Fruit fly (Drosophila melanogaster) whole organism, embryonic: ENCODE data around the gene thoc7.

ENCODE experiments used
- Atf6 ChIP-seq: fragments of 200-800 bp; sonication (Bioruptor generic); IDR thresholded peaks from 2 replicates; pipeline ENCODE4 v1.3.6; 2022; ENCODE audit warnings: missing biosample characterization, missing genetic modification characterization
- Blimp-1 ChIP-seq: fragments of 200-800 bp; sonication (Bioruptor generic); optimal IDR thresholded peaks from 3 replicates; lab custom pipeline; 2018; ENCODE audit warnings: missing biosample characterization, missing genetic modification characterization, mild to moderate bottlenecking, moderate library complexity, missing genetic modification reagents
- C15 ChIP-seq: fragments of 200-800 bp; sonication (Bioruptor generic); IDR thresholded peaks from 3 replicates; pipeline ENCODE4 v1.3.6; 2022; ENCODE audit warnings: missing biosample characterization, missing genetic modification characterization
- CG10654 ChIP-seq: fragments of 200-800 bp; sonication (Bioruptor generic); optimal IDR thresholded peaks from 2 replicates; lab custom pipeline; 2016; ENCODE audit warnings: missing biosample characterization, missing genetic modification characterization
- CG12744 ChIP-seq: fragments of 200-800 bp; sonication (Bioruptor generic); optimal IDR thresholded peaks from 2 replicates; lab custom pipeline; 2016; ENCODE audit warnings: missing biosample characterization, missing genetic modification characterization
- CG13624 ChIP-seq: fragments of 200-800 bp; sonication (Bioruptor generic); optimal IDR thresholded peaks from 2 replicates; lab custom pipeline; 2016; ENCODE audit warnings: missing biosample characterization, missing genetic modification characterization
- CG13894 ChIP-seq: fragments of 200-800 bp; sonication (Bioruptor generic); optimal IDR thresholded peaks from 3 replicates; lab custom pipeline; 2018; ENCODE audit warnings: missing biosample characterization, mild to moderate bottlenecking, missing genetic modification characterization, moderate library complexity
- CG14050 ChIP-seq: fragments of 200-800 bp; sonication (Bioruptor generic); IDR thresholded peaks from 3 replicates; pipeline ENCODE4 v1.3.6; 2022; ENCODE audit warnings: missing biosample characterization, missing genetic modification characterization
- CG16815 ChIP-seq: fragments of 200-800 bp; sonication (Bioruptor generic); optimal IDR thresholded peaks from 3 replicates; lab custom pipeline; 2017; ENCODE audit warnings: missing biosample characterization, mild to moderate bottlenecking, missing genetic modification characterization
- CG18764 ChIP-seq: fragments of 200-800 bp; sonication (Bioruptor generic); optimal IDR thresholded peaks from 3 replicates; lab custom pipeline; 2016; ENCODE audit warnings: missing biosample characterization, missing genetic modification characterization
- CG2116 ChIP-seq: fragments of 200-800 bp; sonication (Bioruptor generic); optimal IDR thresholded peaks from 3 replicates; lab custom pipeline; 2018; ENCODE audit warnings: missing biosample characterization, mild to moderate bottlenecking, missing genetic modification characterization
- CG30020 ChIP-seq: fragments of 200-800 bp; optimal IDR thresholded peaks from 2 replicates; lab custom pipeline; 2019; ENCODE audit warnings: missing biosample characterization, mild to moderate bottlenecking, missing genetic modification characterization, moderate library complexity
- CG31441 ChIP-seq: fragments of 200-800 bp; sonication (Bioruptor generic); IDR thresholded peaks from 2 replicates; pipeline ENCODE4 v1.3.6; 2022; ENCODE audit warnings: missing biosample characterization, missing genetic modification characterization
- CG3726 ChIP-seq: fragments of 200-800 bp; sonication (Bioruptor generic); IDR thresholded peaks from 3 replicates; pipeline ENCODE4, ENCODE4 v1.3.6; 2022; ENCODE audit warnings: missing biosample characterization, missing genetic modification characterization
- CG4854 ChIP-seq: fragments of 200-800 bp; sonication (Bioruptor generic); optimal IDR thresholded peaks from 2 replicates; lab custom pipeline; 2016; ENCODE audit warnings: missing biosample characterization, missing genetic modification characterization, inconsistent platforms
- CG6813 ChIP-seq: fragments of 200-800 bp; sonication (Bioruptor generic); optimal IDR thresholded peaks from 2 replicates; lab custom pipeline; 2017; ENCODE audit warnings: missing biosample characterization, missing genetic modification characterization, mild to moderate bottlenecking, moderate library complexity, missing genetic modification reagents
- CG7271 ChIP-seq: fragments of 200-800 bp; sonication (Bioruptor generic); optimal IDR thresholded peaks from 2 replicates; lab custom pipeline; 2018; ENCODE audit warnings: missing biosample characterization, mild to moderate bottlenecking, missing genetic modification characterization, moderate library complexity
- CG7357 ChIP-seq: fragments of 200-800 bp; sonication (Bioruptor generic); IDR thresholded peaks from 3 replicates; pipeline ENCODE4 v1.3.6; 2022; ENCODE audit warnings: missing biosample characterization, missing genetic modification characterization
- CG7372 ChIP-seq: fragments of 200-800 bp; sonication (Bioruptor generic); IDR thresholded peaks from 2 replicates; pipeline ENCODE4 v1.3.6; 2022; ENCODE audit warnings: missing biosample characterization, missing genetic modification characterization
- CG8765 ChIP-seq: fragments of 200-800 bp; sonication (Bioruptor generic); IDR thresholded peaks from 2 replicates; pipeline ENCODE4 v1.3.6; 2022; ENCODE audit warnings: missing biosample characterization, missing genetic modification characterization
- CG9876 ChIP-seq: fragments of 200-800 bp; sonication (Bioruptor generic); optimal IDR thresholded peaks from 2 replicates; lab custom pipeline; 2016; ENCODE audit warnings: missing biosample characterization, missing genetic modification characterization
- CrebB ChIP-seq: fragments of 200-800 bp; sonication (Bioruptor generic); optimal IDR thresholded peaks from 3 replicates; lab custom pipeline; 2018; ENCODE audit warnings: missing biosample characterization, mild to moderate bottlenecking, missing genetic modification characterization
- Dref ChIP-seq: fragments of 200-800 bp; sonication (Bioruptor generic); IDR thresholded peaks from 2 replicates; pipeline ENCODE4 v1.3.6; 2022; ENCODE audit warnings: missing biosample characterization, missing genetic modification characterization
- E2f2 ChIP-seq: fragments of 200-800 bp; sonication (Bioruptor generic); IDR thresholded peaks from 2 replicates; pipeline ENCODE4 v1.3.6; 2022; ENCODE audit warnings: missing biosample characterization, missing genetic modification characterization
- HLH3B ChIP-seq: fragments of 200-800 bp; sonication (Bioruptor generic); IDR thresholded peaks from 2 replicates; pipeline ENCODE4 v1.3.6; 2022; ENCODE audit warnings: missing biosample characterization, missing genetic modification characterization
- MTF-1 ChIP-seq: fragments of 200-800 bp; sonication (Bioruptor generic); optimal IDR thresholded peaks from 2 replicates; lab custom pipeline; 2018; ENCODE audit warnings: missing biosample characterization, mild to moderate bottlenecking, missing genetic modification characterization, borderline replicate concordance
- Mes4 ChIP-seq: fragments of 200-800 bp; sonication (Bioruptor generic); optimal IDR thresholded peaks from 2 replicates; lab custom pipeline; 2016; ENCODE audit warnings: missing biosample characterization, missing genetic modification characterization
- Ssrp ChIP-seq: fragments of 200-800 bp; sonication (Bioruptor generic); optimal IDR thresholded peaks from 2 replicates; lab custom pipeline; 2018; ENCODE audit warnings: missing biosample characterization, mild to moderate bottlenecking, missing genetic modification characterization, moderate library complexity
- Vsx1 ChIP-seq: fragments of 200-800 bp; sonication (Bioruptor generic); optimal IDR thresholded peaks from 2 replicates; lab custom pipeline; 2017; ENCODE audit warnings: missing biosample characterization, mild to moderate bottlenecking, missing genetic modification characterization, missing genetic modification reagents
- ab ChIP-seq: fragments of 200-800 bp; sonication (Bioruptor generic); optimal IDR thresholded peaks from 2 replicates; lab custom pipeline; 2016; ENCODE audit warnings: missing biosample characterization, missing genetic modification characterization
- ap ChIP-seq: fragments of 200-800 bp; sonication (Bioruptor generic); IDR thresholded peaks from 2 replicates; pipeline ENCODE4 v1.3.6; 2022; ENCODE audit warnings: missing biosample characterization, missing genetic modification characterization
- bab2 ChIP-seq: fragments of 200-800 bp; sonication (Bioruptor generic); optimal IDR thresholded peaks from 2 replicates; lab custom pipeline; 2016; ENCODE audit warnings: missing biosample characterization, missing genetic modification characterization
- corto ChIP-seq: fragments of 200-800 bp; sonication (Bioruptor generic); optimal IDR thresholded peaks from 2 replicates; lab custom pipeline; 2016; ENCODE audit warnings: missing biosample characterization, mild to moderate bottlenecking, missing genetic modification characterization, moderate library complexity
- crol ChIP-seq: fragments of 200-800 bp; sonication (Bioruptor generic); IDR thresholded peaks from 2 replicates; pipeline ENCODE4 v1.3.6; 2022; ENCODE audit warnings: missing biosample characterization, missing genetic modification characterization
- dmrt11E ChIP-seq: fragments of 200-800 bp; sonication (Bioruptor generic); optimal IDR thresholded peaks from 3 replicates; lab custom pipeline; 2018; ENCODE audit warnings: missing biosample characterization, mild to moderate bottlenecking, missing genetic modification characterization, moderate library complexity
- gcm ChIP-seq: fragments of 200-800 bp; sonication (Bioruptor generic); optimal IDR thresholded peaks from 2 replicates; lab custom pipeline; 2019; ENCODE audit warnings: missing biosample characterization, mild to moderate bottlenecking, missing genetic modification characterization, moderate library complexity
- gsb ChIP-seq: fragments of 200-800 bp; sonication (Bioruptor generic); IDR thresholded peaks from 2 replicates; pipeline ENCODE4 v1.3.6; 2022; ENCODE audit warnings: missing biosample characterization, missing genetic modification characterization
- h ChIP-seq: fragments of >200 bp; optimal IDR thresholded peaks from 2 replicates; lab custom pipeline; 2017
- hkb ChIP-seq, 2 experiments: fragments of 200-800 bp in 1 of 2; fragments of >200 bp in 1 of 2; sonication (Bioruptor generic) in 1 of 2; IDR thresholded peaks in 1 of 2; optimal IDR thresholded peaks in 1 of 2; 2 replicates each; pipeline versions ENCODE4 v1.3.6 to Lab custom; 2017 to 2022; ENCODE audit warnings: missing biosample characterization in 1 of 2, missing genetic modification characterization in 1 of 2
- jing ChIP-seq: fragments of 200-800 bp; sonication (Bioruptor generic); optimal IDR thresholded peaks from 2 replicates; lab custom pipeline; 2018; ENCODE audit warnings: missing biosample characterization, mild to moderate bottlenecking, missing genetic modification characterization
- knrl ChIP-seq: fragments of 200-800 bp; sonication (Bioruptor generic); IDR thresholded peaks from 3 replicates; pipeline ENCODE4 v1.3.6; 2022; ENCODE audit warnings: missing biosample characterization, missing genetic modification characterization; ENCODE audit not compliant: partially characterized antibody
- lov ChIP-seq, 2 experiments: fragments of 200-800 bp in 1 of 2; fragments of >200 bp in 1 of 2; sonication (Bioruptor generic) in 1 of 2; IDR thresholded peaks in 1 of 2; optimal IDR thresholded peaks in 1 of 2; 2 replicates in 1 of 2; 3 replicates in 1 of 2; pipeline versions ENCODE4 v1.3.6 to Lab custom; 2017 to 2022; ENCODE audit warnings: missing biosample characterization in 1 of 2, missing genetic modification characterization in 1 of 2
- mam ChIP-seq: fragments of 200-800 bp; sonication (Bioruptor generic); optimal IDR thresholded peaks from 3 replicates; lab custom pipeline; 2016; ENCODE audit warnings: missing biosample characterization, missing genetic modification characterization
- pros ChIP-seq: fragments of 200-800 bp; sonication (Bioruptor generic); optimal IDR thresholded peaks from 3 replicates; lab custom pipeline; 2019; ENCODE audit warnings: missing biosample characterization, mild to moderate bottlenecking, missing genetic modification characterization, moderate library complexity
- rib ChIP-seq: fragments of 200-800 bp; sonication (Bioruptor generic); IDR thresholded peaks from 2 replicates; pipeline ENCODE4 v1.3.6; 2022; ENCODE audit warnings: missing biosample characterization, missing genetic modification characterization
- sim ChIP-seq: fragments of 200-800 bp; sonication (Bioruptor generic); IDR thresholded peaks from 2 replicates; pipeline ENCODE4 v1.3.6; 2022; ENCODE audit warnings: missing biosample characterization, missing genetic modification characterization
- tio ChIP-seq: fragments of 200-800 bp; sonication (Bioruptor generic); optimal IDR thresholded peaks from 2 replicates; lab custom pipeline; 2017; ENCODE audit warnings: missing biosample characterization, missing genetic modification characterization, inconsistent platforms
- yki ChIP-seq: fragments of >200 bp; optimal IDR thresholded peaks from 3 replicates; lab custom pipeline; 2018

Gene thoc7

dm6 chr3L:224004-224951 is 11.8 kb upstream of the thoc7 start (continued):
- TF ChIP-seq Mes4 (GFP tag; lab: Kevin White, UChicago) (no peak), CG13624 (GFP tag; lab: Kevin White, UChicago) (peak; percentile 83), mam (no peak), tio (GFP tag; lab: Kevin White, UChicago) (no peak), E2f2 (GFP tag; lab: Robert Waterston, UW) (no peak; the same call in 1 of the 2 replicates), Atf6 (no peak), C15 (peak; percentile 9; the same call in 1 of the 3 replicates), Vsx1 (GFP tag; lab: Kevin White, UChicago) (no peak), CG10654 (GFP tag; lab: Kevin White, UChicago) (no peak), CG30020 (tag; lab: Kevin White, UChicago) (no peak), CG7372 (no peak), pros (GFP tag; lab: Kevin White, UChicago) (peak; percentile 36), Dref (GFP tag; lab: Robert Waterston, UW) (no peak), CG14050 (no peak; the same call in 2 of the 3 replicates), ap (peak; percentile 15; the same call in 1 of the 2 replicates), rib (peak; percentile 30), Ssrp (tag; lab: Kevin White, UChicago) (peak; percentile 57), CG4854 (GFP tag; lab: Kevin White, UChicago) (no peak), CG8765 (GFP tag; lab: Robert Waterston, UW) (no peak), CG12744 (peak; percentile 32), bab2 (GFP tag; lab: Kevin White, UChicago) (no peak), knrl (GFP tag; lab: Robert Waterston, UW) (0 out of 3 replicates have a peak, but pooled peaks have one; percentile 36), gcm (GFP tag; lab: Kevin White, UChicago) (peak; percentile 52), CG7271 (tag; lab: Kevin White, UChicago) (no peak), ab (no peak), CG31441 (GFP tag; lab: Robert Waterston, UW) (no peak), yki (lab: Kevin White, UChicago) (no peak), CG3726 (0 out of 3 replicates have a peak, but pooled peaks have one; percentile 11), CG13894 (tag; lab: Kevin White, UChicago) (peak; percentile 21), HLH3B (peak; percentile 11; the same call in 1 of the 2 replicates), CG2116 (no peak), Blimp-1 (GFP tag; lab: Kevin White, UChicago) (no peak), crol (no peak), corto (GFP tag; lab: Kevin White, UChicago) (no peak), CG16815 (GFP tag; lab: Kevin White, UChicago) (no peak), hkb (optimal IDR thresholded peaks at IDR 0.05; lab: Kevin White, UChicago) (no peak), hkb (GFP tag; IDR thresholded peaks at IDR 0.05; lab: Robert Waterston, UW) (no peak), CG6813 (GFP tag; lab: Kevin White, UChicago) (peak; percentile 40), CG18764 (no peak), h (lab: Kevin White, UChicago) (no peak), lov (optimal IDR thresholded peaks at IDR 0.05; lab: Kevin White, UChicago) (no peak), lov (GFP tag; IDR thresholded peaks at IDR 0.05; lab: Robert Waterston, UW) (peak; percentile 77; the same call in 1 of the 3 replicates), CG7357 (GFP tag; lab: Robert Waterston, UW) (no peak), sim (GFP tag; lab: Robert Waterston, UW) (peak; percentile 51; the same call in 1 of the 2 replicates), MTF-1 (GFP tag; lab: Kevin White, UChicago) (peak; percentile 57), dmrt11E (no peak), CrebB (tag; lab: Kevin White, UChicago) (peak; percentile 1), jing (GFP tag; lab: Kevin White, UChicago) (no peak), gsb (GFP tag; lab: Robert Waterston, UW) (peak; percentile 43; the same call in 1 of the 2 replicates), CG9876 (GFP tag; lab: Kevin White, UChicago) (no peak)
